Worm (Caenorhabditis elegans): ENCODE data around the gene adt-3.

adt-3 gene

ce11 chrX:3968209-3968960 lies 36.9 kb downstream of the adt-3 start, which contains the start of gene C16B8.3:
Gene C16B8.3 (minus strand): TSS chrX:3968634.
- TF ChIP-seq pax-3 (tag; optimal IDR thresholded peaks at IDR 0.05) = no peak
- TF ChIP-seq elt-2 (tag; optimal IDR thresholded peaks at IDR 0.05) = peak; percentile 73
- TF ChIP-seq nhr-84 (tag; optimal IDR thresholded peaks at IDR 0.05) = no peak
- TF ChIP-seq rnt-1 (tag; optimal IDR thresholded peaks at IDR 0.05) = no peak
- no peak for TF ChIP-seq hpl-2 (GFP tag; optimal IDR thresholded peaks at IDR 0.05)
- no peak for TF ChIP-seq unc-86 (tag; optimal IDR thresholded peaks at IDR 0.05)
- TF ChIP-seq lin-35 (GFP tag; optimal IDR thresholded peaks at IDR 0.05) = peak in 1 of 2 experiments; percentile 23
- TF ChIP-seq unc-62 (GFP tag; optimal IDR thresholded peaks at IDR 0.05) = no peak
- TF ChIP-seq aha-1 (tag; optimal IDR thresholded peaks at IDR 0.05) = no peak
- no peak for TF ChIP-seq aly-2 (tag; optimal IDR thresholded peaks at IDR 0.05)
- TF ChIP-seq ceh-8 (GFP tag; optimal IDR thresholded peaks at IDR 0.05) = no peak
- peak in 1 of 2 experiments; percentile 3 for TF ChIP-seq mdl-1 (tag; optimal IDR thresholded peaks at IDR 0.05)
- no peak for TF ChIP-seq efl-3 (GFP tag; optimal IDR thresholded peaks at IDR 0.05)
- no peak for TF ChIP-seq sup-37 (GFP tag; optimal IDR thresholded peaks at IDR 0.05)
- peak; percentile 10 for TF ChIP-seq nhr-20 (tag; optimal IDR thresholded peaks at IDR 0.05)

ce11 chrX:3969353-3969752 lies 37.9 kb downstream of the adt-3 start:
- peak; percentile 7; the same call in 1 of the 2 replicates for TF ChIP-seq nhr-19 (GFP tag; conservative IDR thresholded peaks at IDR 0.05)
- TF ChIP-seq lsy-2 (tag; optimal IDR thresholded peaks at IDR 0.05) = no peak
- no peak for TF ChIP-seq efl-1 (optimal IDR thresholded peaks at IDR 0.05)
- no peak for TF ChIP-seq efl-1 (GFP tag; optimal IDR thresholded peaks at IDR 0.05 in 1 of 2)
- no peak for TF ChIP-seq dpl-1 (GFP tag; optimal IDR thresholded peaks at IDR 0.05)
- TF ChIP-seq lin-39 (tag; optimal IDR thresholded peaks at IDR 0.05) = no peak
- no peak for TF ChIP-seq unc-62 (GFP tag; optimal IDR thresholded peaks at IDR 0.05)
- TF ChIP-seq unc-130 (tag; optimal IDR thresholded peaks at IDR 0.05) = no peak
- peak in 1 of 3 experiments; percentile 3 for TF ChIP-seq ceh-82 (tag; optimal IDR thresholded peaks at IDR 0.05)
- TF ChIP-seq C34B4.2 (tag; optimal IDR thresholded peaks at IDR 0.05) = no peak
- peak; percentile 15 for TF ChIP-seq C16A3.4 (tag; optimal IDR thresholded peaks at IDR 0.05)
- TF ChIP-seq mdl-1 (tag; optimal IDR thresholded peaks at IDR 0.05) = peak in 1 of 2 experiments; percentile 6
- TF ChIP-seq xbp-1 (tag; optimal IDR thresholded peaks at IDR 0.05) = peak; percentile 12
- TF ChIP-seq rnt-1 (tag; optimal IDR thresholded peaks at IDR 0.05) = peak; percentile 66
- peak in 1 of 2 experiments; percentile 51 for TF ChIP-seq lin-35 (GFP tag; optimal IDR thresholded peaks at IDR 0.05)
- TF ChIP-seq snpc-4 (tag; optimal IDR thresholded peaks at IDR 0.05) = no peak
- no peak for TF ChIP-seq nhr-47 (tag; optimal IDR thresholded peaks at IDR 0.05)
- TF ChIP-seq lir-3 (tag; optimal IDR thresholded peaks at IDR 0.05; ENCODE audit: poor library complexity) = no peak
- no peak for TF ChIP-seq fkh-10 (GFP tag; optimal IDR thresholded peaks at IDR 0.05)
- peak; percentile 58 for TF ChIP-seq jun-1 (tag; optimal IDR thresholded peaks at IDR 0.05)
- peak; percentile 32 for TF ChIP-seq mep-1 (tag; optimal IDR thresholded peaks at IDR 0.05)
- TF ChIP-seq blmp-1 (tag; optimal IDR thresholded peaks at IDR 0.05) = peak; percentile 17
- peak; percentile 14 for TF ChIP-seq skn-1 (tag; optimal IDR thresholded peaks at IDR 0.05)
- peak; percentile 26 for TF ChIP-seq nhr-20 (tag; optimal IDR thresholded peaks at IDR 0.05)
- TF ChIP-seq ceh-88 (GFP tag; IDR thresholded peaks at IDR 0.05) = no peak
- TF ChIP-seq mef-2 (tag; optimal IDR thresholded peaks at IDR 0.05) = no peak
- no peak for TF ChIP-seq ets-5 (GFP tag; IDR thresholded peaks at IDR 0.05)
- no peak for TF ChIP-seq nhr-12 (tag; optimal IDR thresholded peaks at IDR 0.05)
- no peak for TF ChIP-seq pag-3 (tag; optimal IDR thresholded peaks at IDR 0.05; ENCODE audit: borderline replicate concordance, insufficient read depth)
- no peak for TF ChIP-seq nhr-237 (tag; optimal IDR thresholded peaks at IDR 0.05)
- TF ChIP-seq ztf-4 (tag; optimal IDR thresholded peaks at IDR 0.05) = no peak
- TF ChIP-seq snu-23 (GFP tag; optimal IDR thresholded peaks at IDR 0.05) = peak; percentile 19
- TF ChIP-seq sptf-1 (tag; optimal IDR thresholded peaks at IDR 0.05) = no peak
- TF ChIP-seq vab-15 (tag; optimal IDR thresholded peaks at IDR 0.05) = no peak
- no peak for TF ChIP-seq sox-4 (tag; optimal IDR thresholded peaks at IDR 0.05)
- TF ChIP-seq unc-86 (tag; optimal IDR thresholded peaks at IDR 0.05) = no peak
- TF ChIP-seq irx-1 (tag; optimal IDR thresholded peaks at IDR 0.05) = no peak
- TF ChIP-seq nhr-71 (tag; optimal IDR thresholded peaks at IDR 0.05) = peak; percentile 22

Data from whole organism, L1 larva.